Worm (Caenorhabditis elegans): ENCODE data around the gene T25F10.3.

DNA sequence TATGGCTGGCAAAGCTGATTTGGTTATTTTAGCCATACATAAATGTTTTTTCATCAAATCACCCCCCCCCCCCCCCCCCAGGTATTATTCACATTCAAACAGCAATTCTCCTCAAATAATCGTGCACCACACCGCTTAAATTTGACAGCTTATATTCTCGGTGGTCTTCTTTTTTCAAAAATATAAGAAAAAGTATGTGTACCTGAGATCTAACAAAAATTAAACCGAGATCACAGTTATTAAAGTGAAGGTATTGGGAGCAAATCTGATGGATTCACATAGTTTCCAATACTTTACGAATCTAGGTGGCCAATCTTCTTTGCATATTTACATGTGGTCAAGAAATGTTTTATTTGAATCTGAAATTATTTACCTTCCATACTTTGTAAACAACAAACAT is 35.3 kb downstream of the T25F10.3 start, which contains the start of gene ZC404.15:
- TF ChIP-seq rnt-1 (tag; optimal IDR thresholded peaks at IDR 0.05) (no peak), fkh-10 (GFP tag; optimal IDR thresholded peaks at IDR 0.05) (no peak), unc-3 (GFP tag; conservative IDR thresholded peaks at IDR 0.05) (no peak), unc-3 (tag; optimal IDR thresholded peaks at IDR 0.05) (no peak), F13H6.1 (tag; optimal IDR thresholded peaks at IDR 0.05) (no peak), ama-1 (optimal IDR thresholded peaks at IDR 0.05) (no peak), dve-1 (tag; optimal IDR thresholded peaks at IDR 0.05) (no peak), hlh-8 (tag; optimal IDR thresholded peaks at IDR 0.05) (no peak)
